Worm (Caenorhabditis elegans): ENCODE data around the gene pkn-1.

Gene pkn-1

DNA sequence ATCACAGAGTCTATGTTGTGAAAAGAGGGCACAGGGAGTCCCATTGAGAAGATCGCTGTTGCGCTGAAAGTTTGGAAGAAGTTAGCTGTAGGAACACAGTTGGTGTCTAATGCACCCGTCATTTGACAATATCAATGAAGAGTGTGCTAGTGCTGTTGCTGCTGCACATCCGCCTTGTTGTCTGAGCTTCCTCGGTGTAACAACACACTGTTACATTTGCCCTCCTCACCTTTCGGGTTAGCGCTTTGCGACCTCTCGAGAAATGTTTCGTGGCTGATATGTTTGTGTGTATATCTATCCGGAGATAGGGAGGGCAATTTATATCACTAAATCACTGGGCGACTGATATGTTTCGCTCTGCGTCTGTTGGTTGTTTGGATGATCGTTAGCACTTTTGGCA, 2.8 kb upstream of the pkn-1 start (continued):
- TF ChIP-seq lir-3 (tag; optimal IDR thresholded peaks at IDR 0.05) = no peak
- TF ChIP-seq nhr-48 (tag; optimal IDR thresholded peaks at IDR 0.05) = peak; percentile 20
- peak; percentile 12 for TF ChIP-seq hlh-30 (tag; optimal IDR thresholded peaks at IDR 0.05; ENCODE audit: insufficient read depth)
- TF ChIP-seq F10B5.3 (tag; optimal IDR thresholded peaks at IDR 0.05) = no peak
- no peak for TF ChIP-seq ces-1 (GFP tag; optimal IDR thresholded peaks at IDR 0.05)
- TF ChIP-seq ceh-20 (GFP tag; IDR thresholded peaks at IDR 0.05) = no peak
- no peak for TF ChIP-seq ceh-62 (tag; optimal IDR thresholded peaks at IDR 0.05)
- no peak for TF ChIP-seq nhr-77 (tag; optimal IDR thresholded peaks at IDR 0.05)
- no peak for TF ChIP-seq sdz-12 (GFP tag; optimal IDR thresholded peaks at IDR 0.05)
- no peak for TF ChIP-seq lin-38 (GFP tag; IDR thresholded peaks at IDR 0.05)
- no peak for TF ChIP-seq spr-3 (GFP tag; optimal IDR thresholded peaks at IDR 0.05)
- TF ChIP-seq snpc-4 (tag; optimal IDR thresholded peaks at IDR 0.05) = no peak
- peak in 1 of 2 experiments; percentile 93 for TF ChIP-seq daf-16 (GFP tag; optimal IDR thresholded peaks at IDR 0.05)
- TF ChIP-seq daf-16 (tag; optimal IDR thresholded peaks at IDR 0.05) = peak; percentile 4
- peak in 1 of 2 experiments; percentile 3 for TF ChIP-seq lsy-2 (tag; optimal IDR thresholded peaks at IDR 0.05)
- TF ChIP-seq zfp-2 (tag; optimal IDR thresholded peaks at IDR 0.05) = no peak
- TF ChIP-seq nhr-25 (tag; optimal IDR thresholded peaks at IDR 0.05; ENCODE audit: borderline replicate concordance, insufficient read depth) = no peak
- TF ChIP-seq aly-2 (tag; optimal IDR thresholded peaks at IDR 0.05) = no peak
- no peak for TF ChIP-seq mdt-29 (GFP tag; IDR thresholded peaks at IDR 0.05)
- TF ChIP-seq hmg-1.1 (GFP tag; IDR thresholded peaks at IDR 0.05) = 0 out of 2 replicates have a peak, but pooled peaks have one; percentile 40
- no peak for TF ChIP-seq mep-1 (tag; optimal IDR thresholded peaks at IDR 0.05)

DNA sequence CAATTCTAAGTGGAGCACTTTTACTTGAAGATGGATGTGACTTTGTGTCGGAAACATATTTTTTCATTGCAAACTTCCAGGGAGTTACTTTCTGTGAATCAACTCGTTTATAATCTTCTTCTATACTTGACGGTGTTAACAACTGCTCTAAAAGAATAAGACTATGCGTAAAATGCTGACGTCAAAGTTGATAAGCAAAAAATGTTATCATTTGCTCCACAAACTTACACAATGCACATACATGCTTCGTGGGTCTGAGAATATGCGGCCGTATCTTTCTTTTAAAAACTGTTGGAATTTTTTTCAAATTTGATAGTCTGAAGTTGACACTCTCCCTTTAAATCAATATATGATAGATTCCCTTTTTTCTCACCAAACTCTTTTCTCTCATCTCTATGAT, 1.9 kb upstream of the pkn-1 start:
- TF ChIP-seq mdl-1 (tag; optimal IDR thresholded peaks at IDR 0.05) (no peak), F10B5.3 (tag; optimal IDR thresholded peaks at IDR 0.05) (no peak), fkh-10 (GFP tag; optimal IDR thresholded peaks at IDR 0.05) (no peak), spr-3 (GFP tag; optimal IDR thresholded peaks at IDR 0.05) (no peak), T20F7.1 (GFP tag; optimal IDR thresholded peaks at IDR 0.05) (no peak), egl-43 (GFP tag; IDR thresholded peaks at IDR 0.05) (no peak), nhr-48 (tag; optimal IDR thresholded peaks at IDR 0.05) (no peak), unc-62 (GFP tag; optimal IDR thresholded peaks at IDR 0.05 in 1 of 2) (no peak), unc-62 (tag; optimal IDR thresholded peaks at IDR 0.05) (no peak), unc-130 (GFP tag; optimal IDR thresholded peaks at IDR 0.05) (no peak), dmd-9 (GFP tag; IDR thresholded peaks at IDR 0.05) (no peak), dve-1 (tag; optimal IDR thresholded peaks at IDR 0.05; ENCODE audit: insufficient read depth) (peak; percentile 34), spr-1 (tag; optimal IDR thresholded peaks at IDR 0.05) (no peak), pqm-1 (tag; optimal IDR thresholded peaks at IDR 0.05) (peak; percentile 59), attf-4 (tag; optimal IDR thresholded peaks at IDR 0.05) (no peak), mxl-2 (GFP tag; conservative IDR thresholded peaks at IDR 0.05) (no peak), ceh-44 (GFP tag; IDR thresholded peaks at IDR 0.05) (no peak), nhr-28 (tag; optimal IDR thresholded peaks at IDR 0.05) (no peak), gei-8 (GFP tag; optimal IDR thresholded peaks at IDR 0.05) (no peak), ces-1 (GFP tag; optimal IDR thresholded peaks at IDR 0.05) (no peak), F44E2.7 (GFP tag; IDR thresholded peaks at IDR 0.05) (no peak), aha-1 (tag) (peak; percentile 52), nhr-77 (tag; optimal IDR thresholded peaks at IDR 0.05) (no peak), madf-5 (GFP tag; IDR thresholded peaks at IDR 0.05) (no peak), Y105C5A.15 (GFP tag; IDR thresholded peaks at IDR 0.05) (no peak), daf-16 (GFP tag; optimal IDR thresholded peaks at IDR 0.05) (no peak), daf-16 (tag; optimal IDR thresholded peaks at IDR 0.05) (peak; percentile 3), arid-1 (GFP tag; conservative IDR thresholded peaks at IDR 0.05) (no peak)

Measured in whole organism, L4 larva.